Worm (Caenorhabditis elegans): Measurements from ENCODE around the gene his-60.

- TF ChIP-seq ceh-82 (tag; optimal IDR thresholded peaks at IDR 0.05) (no peak), nhr-20 (tag; optimal IDR thresholded peaks at IDR 0.05) (no peak), isw-1 (GFP tag; IDR thresholded peaks at IDR 0.05) (no peak), snpc-4 (tag; optimal IDR thresholded peaks at IDR 0.05) (no peak), skn-1 (tag; optimal IDR thresholded peaks at IDR 0.05) (no peak), zag-1 (tag; optimal IDR thresholded peaks at IDR 0.05) (no peak), ama-1 (optimal IDR thresholded peaks at IDR 0.05) (no peak), tbx-2 (tag; optimal IDR thresholded peaks at IDR 0.05) (no peak)
Measured at ce11 chrIV:7474826-7475225, 13.0 kb downstream of the his-60 start, which contains the start of gene slc-25A18.2.
